Worm (Caenorhabditis elegans) whole organism, L1 larva: ENCODE results near the gene twk-34.
"Not testable (repeated sequence)": the region's sequence is repeated elsewhere in the genome, so short reads cannot be mapped to it uniquely, and the experiment has no call there.

ENCODE experiments used
- C16A3.4 ChIP-seq: fragments of 150-350 bp; optimal IDR thresholded peaks from 2 replicates; lab custom pipeline; 2014; ENCODE audit warnings: missing biosample characterization, missing genetic modification characterization
- aha-1 ChIP-seq: fragments of 150-350 bp; optimal IDR thresholded peaks from 2 replicates; lab custom pipeline; 2014; ENCODE audit warnings: missing biosample characterization, missing genetic modification characterization
- aly-2 ChIP-seq: fragments of 150-350 bp; optimal IDR thresholded peaks from 2 replicates; lab custom pipeline; 2014; ENCODE audit warnings: missing biosample characterization, missing genetic modification characterization
- ama-1 ChIP-seq: fragments of 150-350 bp; optimal IDR thresholded peaks from 2 replicates; lab custom pipeline; 2014
- blmp-1 ChIP-seq: fragments of 150-350 bp; optimal IDR thresholded peaks from 2 replicates; lab custom pipeline; 2014; ENCODE audit warnings: missing biosample characterization, missing genetic modification characterization
- ceh-63 ChIP-seq: fragments of 200-800 bp; sonication (Bioruptor generic); optimal IDR thresholded peaks from 2 replicates; lab custom pipeline; 2018; ENCODE audit warnings: mild to moderate bottlenecking, missing genetic modification characterization, missing compliant biosample characterization
- ceh-8 ChIP-seq: fragments of 200-800 bp; sonication (Bioruptor generic); optimal IDR thresholded peaks from 2 replicates; lab custom pipeline; 2018; ENCODE audit warnings: mild to moderate bottlenecking, missing genetic modification characterization, moderate library complexity, missing compliant biosample characterization
- ceh-82 ChIP-seq, 3 experiments: fragments of 150-350 bp in 1 of 3; sonication (generic microtip) in 2 of 3; optimal IDR thresholded peaks; 2 replicates each; lab custom pipeline; 2014 to 2017; ENCODE audit warnings: missing biosample characterization in 3 of 3, missing genetic modification characterization in 3 of 3
- ces-1 ChIP-seq: fragments of 150-350 bp; optimal IDR thresholded peaks from 2 replicates; lab custom pipeline; 2014; ENCODE audit warnings: missing biosample characterization, missing genetic modification reagents, missing genetic modification characterization
- elt-2 ChIP-seq: sonication (generic microtip); optimal IDR thresholded peaks from 2 replicates; lab custom pipeline; 2016; ENCODE audit warnings: missing genetic modification characterization, mild to moderate bottlenecking, inconsistent platforms, missing compliant biosample characterization, missing genetic modification reagents
- elt-3 ChIP-seq, 6 experiments: fragments of 150-350 bp in 1 of 6; sonication (generic microtip); optimal IDR thresholded peaks; 2 replicates each; lab custom pipeline; 2017 to 2018; ENCODE audit warnings: missing biosample characterization in 6 of 6, missing genetic modification characterization in 6 of 6, inconsistent platforms in 1 of 6
- fkh-4 ChIP-seq: sonication (generic microtip); optimal IDR thresholded peaks from 2 replicates; lab custom pipeline; 2016; ENCODE audit warnings: missing compliant biosample characterization, missing genetic modification characterization, borderline replicate concordance
- fos-1 ChIP-seq: fragments of 150-350 bp; optimal IDR thresholded peaks from 2 replicates; lab custom pipeline; 2014; ENCODE audit warnings: missing biosample characterization, missing genetic modification characterization
- hpl-2 ChIP-seq: fragments of 150-350 bp; optimal IDR thresholded peaks from 2 replicates; lab custom pipeline; 2014; ENCODE audit warnings: missing biosample characterization, missing genetic modification reagents, missing genetic modification characterization
- jun-1 ChIP-seq: fragments of 150-350 bp; optimal IDR thresholded peaks from 2 replicates; lab custom pipeline; 2014; ENCODE audit warnings: missing biosample characterization, missing genetic modification reagents, missing genetic modification characterization
- lin-13 ChIP-seq: fragments of 150-350 bp; optimal IDR thresholded peaks from 2 replicates; lab custom pipeline; 2014; ENCODE audit warnings: missing biosample characterization, missing genetic modification reagents, missing genetic modification characterization
- lin-15B ChIP-seq: fragments of 150-350 bp; sonication (generic microtip); optimal IDR thresholded peaks from 3 replicates; lab custom pipeline; 2014; ENCODE audit warnings: missing biosample characterization, missing genetic modification characterization
- lin-35 ChIP-seq, 2 experiments: fragments of 150-350 bp; optimal IDR thresholded peaks; 2 replicates each; lab custom pipeline; 2014; ENCODE audit warnings: missing biosample characterization in 2 of 2, missing genetic modification characterization in 2 of 2, missing genetic modification reagents in 2 of 2
- lir-3 ChIP-seq: sonication (generic microtip); optimal IDR thresholded peaks from 2 replicates; lab custom pipeline; 2016; ENCODE audit warnings: mild to moderate bottlenecking, missing genetic modification characterization, moderate library complexity, missing compliant biosample characterization; ENCODE audit not compliant: poor library complexity
- lsy-2 ChIP-seq, 2 experiments: fragments of 150-350 bp; optimal IDR thresholded peaks; 2 replicates each; lab custom pipeline; 2014; ENCODE audit warnings: missing biosample characterization in 2 of 2, missing genetic modification characterization in 2 of 2
- mdl-1 ChIP-seq, 2 experiments: fragments of 150-350 bp; optimal IDR thresholded peaks; 2 replicates each; lab custom pipeline; 2014 to 2017; ENCODE audit warnings: missing biosample characterization in 2 of 2, missing genetic modification characterization in 2 of 2, inconsistent platforms in 1 of 2
- nhr-12 ChIP-seq: sonication (generic microtip); optimal IDR thresholded peaks from 2 replicates; lab custom pipeline; 2017; ENCODE audit warnings: missing biosample characterization, missing genetic modification characterization
- nhr-19 ChIP-seq: fragments of 200-800 bp; sonication (Bioruptor generic); conservative IDR thresholded peaks from 2 replicates; pipeline ENCODE4 v1.3.6; 2022; ENCODE audit warnings: missing genetic modification characterization, missing compliant biosample characterization
- nhr-76 ChIP-seq: sonication (generic microtip); optimal IDR thresholded peaks from 2 replicates; lab custom pipeline; 2017; ENCODE audit warnings: missing biosample characterization, missing genetic modification characterization
- pag-3 ChIP-seq: sonication (generic microtip); optimal IDR thresholded peaks from 2 replicates; lab custom pipeline; 2017; ENCODE audit warnings: missing genetic modification characterization, mild to moderate bottlenecking, missing compliant biosample characterization, antibody characterized with exemption, borderline replicate concordance; ENCODE audit not compliant: insufficient read depth
- pqm-1 ChIP-seq: sonication (generic microtip); optimal IDR thresholded peaks from 3 replicates; lab custom pipeline; 2017; ENCODE audit warnings: missing biosample characterization, missing genetic modification characterization
- sup-37 ChIP-seq: fragments of 200-800 bp; sonication (Bioruptor generic); optimal IDR thresholded peaks from 2 replicates; lab custom pipeline; 2018; ENCODE audit warnings: mild to moderate bottlenecking, missing genetic modification characterization, missing compliant biosample characterization
- swsn-7 ChIP-seq: sonication (generic microtip); optimal IDR thresholded peaks from 2 replicates; lab custom pipeline; 2016; ENCODE audit warnings: missing genetic modification characterization, missing compliant biosample characterization
- unc-130 ChIP-seq: fragments of 150-350 bp; optimal IDR thresholded peaks from 2 replicates; lab custom pipeline; 2017; ENCODE audit warnings: missing biosample characterization, missing genetic modification characterization, inconsistent platforms
- unc-30 ChIP-seq: sonication (generic microtip); optimal IDR thresholded peaks from 2 replicates; lab custom pipeline; 2017; ENCODE audit warnings: missing biosample characterization, missing genetic modification characterization
- unc-86 ChIP-seq: sonication (generic microtip); optimal IDR thresholded peaks from 2 replicates; lab custom pipeline; 2016; ENCODE audit warnings: missing genetic modification characterization, missing compliant biosample characterization
- xbp-1 ChIP-seq: sonication (generic microtip); optimal IDR thresholded peaks from 2 replicates; lab custom pipeline; 2016; ENCODE audit warnings: missing genetic modification characterization, missing compliant biosample characterization
- ztf-11 ChIP-seq, 2 experiments: sonication (generic microtip); optimal IDR thresholded peaks; 2 replicates each; lab custom pipeline; 2016 to 2017; ENCODE audit warnings: missing genetic modification characterization in 2 of 2, missing biosample characterization in 1 of 2, missing compliant biosample characterization in 1 of 2

Gene twk-34

DNA sequence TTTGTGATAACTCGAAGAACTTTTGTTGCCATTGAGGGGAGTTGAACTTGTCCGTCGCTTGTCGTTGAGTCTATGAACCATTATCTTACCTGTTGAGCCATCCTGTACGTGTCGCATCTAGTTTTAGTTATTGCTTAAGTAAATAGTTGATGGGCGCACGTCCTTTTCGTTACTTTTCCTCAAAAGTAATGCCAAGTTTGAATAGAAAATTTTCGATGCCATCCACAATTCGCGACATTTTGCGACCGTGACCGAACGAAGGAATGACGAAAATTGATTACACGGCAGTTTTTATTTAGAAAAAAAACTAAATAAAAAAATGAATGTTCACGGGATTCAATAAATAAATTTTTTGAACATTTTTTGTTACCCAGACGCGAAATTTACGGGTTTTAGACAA, 36.6 kb upstream of the twk-34 start, which contains the start of gene F53E4.1:
Gene F53E4.1, minus strand, starts transcription at position 101 of the 400 bp plus-strand sequence.
- not testable (repeated sequence) for TF ChIP-seq aha-1; jun-1 (tag; lab: Kevin White, UChicago); pag-3 (tag; lab: Kevin White, UChicago)
- TF ChIP-seq, all 84 proteins: peak for 0; not testable (repeated sequence) for 84

DNA sequence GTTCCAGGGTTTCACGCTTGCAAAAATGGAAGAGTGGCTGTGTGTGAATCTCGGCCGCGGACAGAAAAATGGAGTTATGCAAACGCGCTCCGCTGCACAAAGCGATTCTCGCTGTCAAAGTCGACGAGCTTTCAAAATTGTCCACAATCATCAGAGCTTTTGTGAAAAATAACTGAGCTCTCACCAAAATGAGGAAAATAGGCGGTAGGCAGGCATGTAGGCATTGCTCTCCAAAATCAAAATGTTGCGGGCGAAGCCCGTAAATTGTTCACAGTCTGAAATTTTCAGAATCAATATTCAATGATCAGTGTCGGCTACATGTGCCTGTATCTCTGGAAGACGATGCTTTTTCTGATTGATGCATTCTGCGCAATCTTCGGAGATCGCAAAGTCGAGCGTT, 35.9 kb upstream of the twk-34 start, which contains the start of gene K06B4.4:
Gene K06B4.4, plus strand, starts transcription at position 301 of the 400 bp plus-strand sequence.
- TF ChIP-seq pag-3 (tag; lab: Kevin White, UChicago) (no peak), nhr-76 (tag; lab: Kevin White, UChicago) (no peak), C16A3.4 (tag; lab: Kevin White, UChicago) (no peak), blmp-1 (tag; lab: Kevin White, UChicago) (no peak), unc-130 (no peak), lin-13 (GFP tag; lab: Kevin White, UChicago) (no peak), nhr-12 (tag; lab: Kevin White, UChicago) (no peak), lin-35 (GFP tag; optimal IDR thresholded peaks at IDR 0.05; lab: Kevin White, UChicago) (no peak), xbp-1 (tag; lab: Kevin White, UChicago) (no peak), lin-15B (tag; lab: Kevin White, UChicago) (no peak), ces-1 (no peak), lsy-2 (tag; optimal IDR thresholded peaks at IDR 0.05; lab: Kevin White, UChicago) (no peak)

DNA sequence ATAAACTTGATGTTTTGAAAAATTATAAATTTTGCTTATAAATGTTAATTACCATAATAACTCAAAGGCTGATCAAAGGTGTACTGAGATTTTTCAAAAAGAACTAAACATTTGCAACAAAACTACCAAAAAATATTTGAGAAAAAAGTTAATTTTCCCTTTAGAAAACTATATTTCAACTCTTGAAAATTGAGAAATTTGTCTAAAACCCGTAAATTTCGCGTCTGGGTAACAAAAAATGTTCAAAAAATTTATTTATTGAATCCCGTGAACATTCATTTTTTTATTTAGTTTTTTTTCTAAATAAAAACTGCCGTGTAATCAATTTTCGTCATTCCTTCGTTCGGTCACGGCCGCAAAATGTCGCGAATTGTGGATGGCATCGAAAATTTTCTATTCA, 34.6 kb upstream of the twk-34 start, which contains the start of gene K06B4.15:
Gene K06B4.15, plus strand, starts transcription at position 301 of the 400 bp plus-strand sequence.
- not testable (repeated sequence) for TF ChIP-seq blmp-1 (tag; lab: Kevin White, UChicago); ceh-8 (GFP tag; lab: Kevin White, UChicago); pag-3 (tag; lab: Kevin White, UChicago)

DNA sequence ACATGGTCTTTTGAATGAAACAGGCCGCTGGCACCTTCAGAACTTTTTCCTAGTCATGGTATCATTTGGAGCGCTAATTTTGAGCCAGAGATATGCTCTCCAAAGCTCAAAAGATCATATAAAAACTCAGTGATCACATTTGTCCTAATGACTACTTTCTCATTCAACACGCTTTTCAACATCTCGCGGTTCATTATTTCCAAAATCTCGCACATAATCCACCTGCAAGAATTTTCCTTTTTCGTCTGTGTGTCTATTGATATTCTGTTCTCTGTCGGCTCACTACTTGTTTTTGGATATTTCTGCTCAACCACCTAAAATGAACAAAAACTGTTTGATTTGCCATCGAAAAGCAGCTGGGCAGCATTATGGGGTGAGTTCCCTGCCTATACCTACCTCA, 31.1 kb upstream of the twk-34 start, which contains the start of gene nhr-51:
Gene nhr-51, plus strand, starts transcription at position 301 of the 400 bp plus-strand sequence.
- TF ChIP-seq ceh-8 (GFP tag; lab: Kevin White, UChicago) (no peak), xbp-1 (tag; lab: Kevin White, UChicago) (no peak), unc-130 (no peak), ceh-63 (GFP tag; lab: Kevin White, UChicago) (no peak), mdl-1 (tag; optimal IDR thresholded peaks at IDR 0.05; lab: Kevin White, UChicago) (no peak), lsy-2 (tag; optimal IDR thresholded peaks at IDR 0.05; lab: Kevin White, UChicago) (no peak), aly-2 (tag; lab: Kevin White, UChicago) (no peak)

DNA sequence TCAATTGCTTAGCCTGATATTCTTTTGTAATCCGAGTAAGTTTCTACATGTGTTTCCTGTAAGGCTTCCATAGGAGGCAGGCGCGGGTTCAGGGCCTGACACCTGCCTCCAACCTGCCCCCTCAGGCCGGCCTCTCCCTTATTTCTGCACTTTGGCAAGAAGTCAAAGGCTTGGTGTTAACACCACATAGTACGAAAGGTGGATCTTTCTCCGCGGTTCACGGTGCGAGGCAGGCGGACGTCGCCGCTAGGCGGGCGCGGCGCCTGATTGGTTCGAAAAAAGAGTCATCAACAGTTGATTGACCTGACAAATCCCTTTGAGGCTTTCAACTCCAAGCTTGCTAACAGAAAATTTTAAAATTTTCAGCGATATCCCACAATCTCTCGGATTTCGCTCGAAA, 29.9 kb upstream of the twk-34 start:
- TF ChIP-seq swsn-7 (no peak), pqm-1 (tag; lab: Kevin White, UChicago) (no peak), fkh-4 (tag; lab: Kevin White, UChicago) (no peak), ceh-63 (GFP tag; lab: Kevin White, UChicago) (no peak), ztf-11 (tag; optimal IDR thresholded peaks at IDR 0.05; lab: Kevin White, UChicago) (no peak), sup-37 (GFP tag; lab: Kevin White, UChicago) (no peak), fos-1 (no peak), nhr-19 (GFP tag; lab: Robert Waterston, UW) (no peak), unc-30 (tag; lab: Kevin White, UChicago) (no peak), elt-2 (tag; lab: Kevin White, UChicago) (no peak), ceh-82 (tag; optimal IDR thresholded peaks at IDR 0.05; lab: Kevin White, UChicago) (no peak), ama-1 (lab: Kevin White, UChicago) (no peak), lir-3 (tag; lab: Kevin White, UChicago) (no peak), C16A3.4 (tag; lab: Kevin White, UChicago) (no peak), elt-3 (tag; optimal IDR thresholded peaks at IDR 0.05; lab: Kevin White, UChicago) (no peak), lin-15B (tag; lab: Kevin White, UChicago) (no peak), unc-86 (tag; lab: Kevin White, UChicago) (no peak), hpl-2 (GFP tag; lab: Kevin White, UChicago) (no peak)
